Worm (Caenorhabditis elegans) whole organism, midembryonic: ENCODE results near the gene T21D12.14.

Experiments
- cog-1 ChIP-seq: sonication (generic microtip); optimal IDR thresholded peaks from 2 replicates; lab custom pipeline; 2016; ENCODE audit warnings: missing genetic modification characterization, missing compliant biosample characterization
- flt-1 ChIP-seq: fragments of 200-800 bp; sonication (Bioruptor generic); IDR thresholded peaks from 2 replicates; pipeline ENCODE4 v1.3.6; 2022; ENCODE audit warnings: missing genetic modification characterization, missing compliant biosample characterization
- klf-2 ChIP-seq: fragments of 200-800 bp; sonication (Bioruptor generic); conservative IDR thresholded peaks from 2 replicates; pipeline ENCODE4 v1.3.6; 2022; ENCODE audit warnings: missing genetic modification reagents, missing genetic modification characterization, missing compliant biosample characterization
- med-1 ChIP-seq: sonication (generic microtip); optimal IDR thresholded peaks from 2 replicates; lab custom pipeline; 2017; ENCODE audit warnings: missing genetic modification characterization, mild to moderate bottlenecking, missing compliant biosample characterization, antibody characterized with exemption, missing genetic modification reagents; ENCODE audit not compliant: insufficient read depth
- ref-1 ChIP-seq: fragments of 200-800 bp; sonication (Bioruptor generic); conservative IDR thresholded peaks from 2 replicates; pipeline ENCODE4 v1.3.6; 2022; ENCODE audit warnings: missing genetic modification reagents, missing genetic modification characterization, missing compliant biosample characterization
- tab-1 ChIP-seq: fragments of 200-800 bp; sonication (Bioruptor generic); IDR thresholded peaks from 2 replicates; pipeline ENCODE4 v1.3.6; 2022; ENCODE audit warnings: missing genetic modification characterization, missing compliant biosample characterization
- ztf-23 ChIP-seq: fragments of 200-800 bp; sonication (Bioruptor generic); IDR thresholded peaks from 2 replicates; pipeline ENCODE4 v1.3.6; 2022; ENCODE audit warnings: missing genetic modification reagents, missing genetic modification characterization, missing compliant biosample characterization
- ztf-29 ChIP-seq: fragments of 200-800 bp; sonication (Bioruptor generic); IDR thresholded peaks from 2 replicates; pipeline ENCODE4 v1.3.6; 2022; ENCODE audit warnings: missing genetic modification reagents, missing genetic modification characterization, missing compliant biosample characterization

- TF ChIP-seq flt-1 (no peak), ztf-23 (GFP tag; lab: Robert Waterston, UW) (no peak), klf-2 (GFP tag; lab: Robert Waterston, UW) (no peak), cog-1 (no peak), ref-1 (no peak), ztf-29 (GFP tag; lab: Robert Waterston, UW) (no peak), tab-1 (GFP tag; lab: Robert Waterston, UW) (no peak), med-1 (GFP tag; lab: Kevin White, UChicago) (no peak)
These were observed 13.7 kb downstream of the T21D12.14 start, which contains the start of gene sma-10 for ce11 chrIV:274185-274584.
